Worm (Caenorhabditis elegans): ENCODE measurements around the gene F49H12.3.

F49H12.3 gene

ce11 chrX:2114171-2114570, 30.0 kb downstream of the F49H12.3 start:
- TF ChIP-seq mab-5 (tag; optimal IDR thresholded peaks at IDR 0.05) (no peak), elt-1 (tag; optimal IDR thresholded peaks at IDR 0.05; ENCODE audit: borderline replicate concordance, insufficient read depth) (peak; percentile 72)

- no peak for TF ChIP-seq sptf-1 (tag; optimal IDR thresholded peaks at IDR 0.05)
- TF ChIP-seq elt-1 (tag; optimal IDR thresholded peaks at IDR 0.05; ENCODE audit: borderline replicate concordance, insufficient read depth): peak; percentile 61
These were observed 32.2 kb downstream of the F49H12.3 start for ce11 chrX:2116304-2116867.

- TF ChIP-seq elt-1 (tag; optimal IDR thresholded peaks at IDR 0.05; ENCODE audit: borderline replicate concordance, insufficient read depth) (no peak), ceh-83 (GFP tag; optimal IDR thresholded peaks at IDR 0.05) (no peak), ces-1 (GFP tag; optimal IDR thresholded peaks at IDR 0.05) (no peak), mep-1 (tag; optimal IDR thresholded peaks at IDR 0.05) (no peak), ztf-11 (tag; optimal IDR thresholded peaks at IDR 0.05) (no peak), unc-120 (tag; optimal IDR thresholded peaks at IDR 0.05; ENCODE audit: poor library complexity, severe bottlenecking) (no peak), lin-13 (tag; optimal IDR thresholded peaks at IDR 0.05) (no peak), hlh-1 (tag; optimal IDR thresholded peaks at IDR 0.05) (no peak), elt-3 (tag; optimal IDR thresholded peaks at IDR 0.05) (no peak), M03D4.4 (tag; optimal IDR thresholded peaks at IDR 0.05) (no peak), ham-2 (GFP tag; optimal IDR thresholded peaks at IDR 0.05) (no peak), nhr-28 (tag; optimal IDR thresholded peaks at IDR 0.05) (no peak), bed-3 (GFP tag; optimal IDR thresholded peaks at IDR 0.05) (no peak), tbx-8 (GFP tag; optimal IDR thresholded peaks at IDR 0.05) (no peak), lsy-2 (tag; optimal IDR thresholded peaks at IDR 0.05) (no peak), unc-62 (GFP tag; optimal IDR thresholded peaks at IDR 0.05) (no peak)
These were observed 34.0 kb downstream of the F49H12.3 start, which contains the start of gene swip-10 for ce11 chrX:2118162-2118561. TSS of gene swip-10 (minus strand) at chrX:2118262.

ce11 chrX:2120961-2121360, 36.8 kb downstream of the F49H12.3 start, which contains the start of gene gpa-5:
TSS of gene gpa-5 (minus strand) at chrX:2121061.
- TF ChIP-seq blmp-1 (tag; optimal IDR thresholded peaks at IDR 0.05): no peak
- TF ChIP-seq mls-2 (tag; optimal IDR thresholded peaks at IDR 0.05): no peak
- no peak for TF ChIP-seq unc-62 (GFP tag; optimal IDR thresholded peaks at IDR 0.05)
- TF ChIP-seq lin-32 (GFP tag; optimal IDR thresholded peaks at IDR 0.05): no peak

- no peak for TF ChIP-seq tbx-8 (GFP tag; optimal IDR thresholded peaks at IDR 0.05)
- no peak for TF ChIP-seq ceh-39 (tag; optimal IDR thresholded peaks at IDR 0.05)
- no peak for TF ChIP-seq elt-1 (tag; optimal IDR thresholded peaks at IDR 0.05; ENCODE audit: borderline replicate concordance, insufficient read depth)
- no peak for TF ChIP-seq unc-120 (tag; optimal IDR thresholded peaks at IDR 0.05; ENCODE audit: poor library complexity, severe bottlenecking)
- no peak for TF ChIP-seq ztf-11 (tag; optimal IDR thresholded peaks at IDR 0.05)
- no peak for TF ChIP-seq mep-1 (tag; optimal IDR thresholded peaks at IDR 0.05)
- TF ChIP-seq ham-2 (GFP tag; optimal IDR thresholded peaks at IDR 0.05): no peak
- no peak for TF ChIP-seq sptf-1 (tag; optimal IDR thresholded peaks at IDR 0.05)
- TF ChIP-seq nhr-12 (tag; optimal IDR thresholded peaks at IDR 0.05): no peak
- TF ChIP-seq blmp-1 (tag; optimal IDR thresholded peaks at IDR 0.05): no peak
- TF ChIP-seq snpc-4 (tag; optimal IDR thresholded peaks at IDR 0.05): no peak
- no peak for TF ChIP-seq flh-1 (GFP tag; optimal IDR thresholded peaks at IDR 0.05)
- no peak for TF ChIP-seq cnd-1 (tag; optimal IDR thresholded peaks at IDR 0.05)
- TF ChIP-seq mab-5 (tag; optimal IDR thresholded peaks at IDR 0.05): no peak
- TF ChIP-seq bed-3 (GFP tag; optimal IDR thresholded peaks at IDR 0.05): no peak
- no peak for TF ChIP-seq elt-3 (tag; optimal IDR thresholded peaks at IDR 0.05)
- no peak for TF ChIP-seq ceh-43 (GFP tag; optimal IDR thresholded peaks at IDR 0.05)
- no peak for TF ChIP-seq nhr-76 (tag; optimal IDR thresholded peaks at IDR 0.05)
- no peak for TF ChIP-seq drap-1 (GFP tag; optimal IDR thresholded peaks at IDR 0.05)
These were observed 46.0 kb downstream of the F49H12.3 start, which contains the start of gene F53B1.8 for ce11 chrX:2130141-2130540. TSS of gene F53B1.8 (minus strand) at chrX:2130241.

ce11 chrX:2131650-2132049, 47.5 kb downstream of the F49H12.3 start, which contains the start of gene F53B1.9:
TSS of gene F53B1.9 (minus strand) at chrX:2131844.
- no peak for TF ChIP-seq zip-8 (tag; optimal IDR thresholded peaks at IDR 0.05)
- TF ChIP-seq ham-2 (GFP tag; optimal IDR thresholded peaks at IDR 0.05): no peak
- TF ChIP-seq ces-1 (GFP tag; optimal IDR thresholded peaks at IDR 0.05): peak; percentile 2
- TF ChIP-seq lin-32 (GFP tag; optimal IDR thresholded peaks at IDR 0.05): no peak
- TF ChIP-seq mab-5 (tag; optimal IDR thresholded peaks at IDR 0.05): no peak

Data from whole organism, mixed stage, embryonic.